Fruit fly (Drosophila melanogaster) S2 (cell line): ENCODE results near the gene Snx17.

ENCODE experiments used
- CG8478 ChIP-seq: fragments of >200 bp; optimal IDR thresholded peaks from 2 replicates; lab custom pipeline; 2018
- CTCF ChIP-seq, 2 experiments: fragments of >200 bp; optimal IDR thresholded peaks; 2 replicates each; lab custom pipeline; 2018

DNA sequence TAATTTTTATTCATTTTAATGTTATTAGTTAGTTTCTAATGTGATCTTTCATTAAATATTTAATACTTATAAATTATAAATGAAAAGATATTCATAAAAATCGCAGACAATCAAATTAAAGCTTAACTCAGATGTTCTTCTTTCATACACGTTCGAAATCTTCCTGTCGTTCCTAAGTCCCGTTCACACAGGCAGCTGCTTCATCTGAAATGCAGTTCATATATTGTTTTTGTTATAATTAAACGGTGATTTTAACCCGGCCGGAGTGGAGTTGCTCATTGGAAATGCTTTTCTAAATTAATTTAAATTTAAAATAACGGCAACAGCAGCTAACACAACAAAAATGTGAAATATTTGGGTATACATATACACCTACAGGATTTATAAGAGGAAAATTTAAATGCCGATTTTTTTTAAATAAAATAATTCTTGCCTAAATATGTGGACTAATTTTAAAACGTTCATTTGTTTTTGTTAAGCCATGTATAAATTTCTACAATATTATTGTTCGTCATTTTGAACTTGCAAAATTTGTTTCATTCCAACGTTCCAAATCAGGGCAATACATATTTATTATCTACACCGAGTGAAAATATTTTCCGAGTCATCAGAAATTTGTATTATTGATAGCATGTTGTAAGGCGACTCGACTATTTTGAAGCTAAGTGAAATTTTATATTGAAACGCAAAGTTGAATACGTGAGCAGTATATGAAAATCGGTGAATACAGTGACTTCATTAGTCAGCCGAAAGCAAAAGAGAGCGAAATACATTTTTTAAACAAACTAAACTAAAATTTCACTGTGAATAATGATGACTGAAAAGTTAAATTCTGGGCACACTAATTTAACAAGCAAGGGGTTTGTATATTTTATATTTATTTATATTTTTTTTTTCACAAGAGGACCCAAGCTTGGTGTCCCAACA is 32.2 kb upstream of the Snx17 start, which contains the start of gene me31B:
- TF ChIP-seq CG8478 (lab: Kevin White, UChicago) (no peak), CTCF (optimal IDR thresholded peaks at IDR 0.05; lab: Kevin White, UChicago) (no peak)
